Worm (Caenorhabditis elegans) whole organism, L4/young adult: Measurements from ENCODE around the gene srbc-57.

Experiments
- W03F9.2 ChIP-seq: fragments of 150-350 bp; optimal IDR thresholded peaks from 2 replicates; lab custom pipeline; 2014; ENCODE audit warnings: missing biosample characterization, missing genetic modification characterization
- dao-5 ChIP-seq: sonication (generic microtip); optimal IDR thresholded peaks from 2 replicates; lab custom pipeline; 2016; ENCODE audit warnings: missing genotype, missing genetic modification characterization, moderate library complexity, missing compliant biosample characterization
- him-1 ChIP-seq: sonication (generic microtip); optimal IDR thresholded peaks from 2 replicates; lab custom pipeline; 2016; ENCODE audit warnings: missing genotype, missing genetic modification reagents, missing genetic modification characterization, missing compliant biosample characterization

ce11 chrV:457839-458238 lies 10.5 kb downstream of the srbc-57 start:
- TF ChIP-seq him-1 (tag; lab: Kevin White, UChicago): no peak
- no peak for TF ChIP-seq W03F9.2 (tag; lab: Kevin White, UChicago)
- TF ChIP-seq dao-5 (tag; lab: Kevin White, UChicago): no peak
